Worm (Caenorhabditis elegans) whole organism, L2 larva: ENCODE data around the gene B0280.9.

Experiments used
- C34F6.9 ChIP-seq: fragments of 150-350 bp; optimal IDR thresholded peaks from 2 replicates; lab custom pipeline; 2014; ENCODE audit warnings: missing biosample characterization, missing genetic modification characterization
- F13H6.1 ChIP-seq: sonication (generic microtip); optimal IDR thresholded peaks from 2 replicates; lab custom pipeline; 2016; ENCODE audit warnings: missing genetic modification characterization, missing compliant biosample characterization
- R02D3.7 ChIP-seq: fragments of 150-350 bp; optimal IDR thresholded peaks from 2 replicates; lab custom pipeline; 2014; ENCODE audit warnings: missing biosample characterization, missing genetic modification characterization
- Y55F3AM.14 ChIP-seq: fragments of 200-800 bp; sonication (Bioruptor generic); optimal IDR thresholded peaks from 2 replicates; lab custom pipeline; 2018; ENCODE audit warnings: mild to moderate bottlenecking, missing genetic modification characterization, missing compliant biosample characterization
- ZK546.5 ChIP-seq: sonication (generic microtip); optimal IDR thresholded peaks from 2 replicates; lab custom pipeline; 2017; ENCODE audit warnings: missing biosample characterization, missing genetic modification characterization
- alr-1 ChIP-seq: fragments of 150-350 bp; optimal IDR thresholded peaks from 2 replicates; lab custom pipeline; 2014; ENCODE audit warnings: missing biosample characterization, missing genetic modification characterization
- aly-2 ChIP-seq: fragments of 150-350 bp; optimal IDR thresholded peaks from 2 replicates; lab custom pipeline; 2014; ENCODE audit warnings: missing biosample characterization, missing genetic modification characterization
- ama-1 ChIP-seq: fragments of 150-350 bp; optimal IDR thresholded peaks from 2 replicates; lab custom pipeline; 2018; ENCODE audit warnings: inconsistent platforms
- blmp-1 ChIP-seq: sonication (generic microtip); optimal IDR thresholded peaks from 2 replicates; lab custom pipeline; 2017; ENCODE audit warnings: missing genetic modification characterization, mild to moderate bottlenecking, missing compliant biosample characterization, antibody characterized with exemption, moderate library complexity; ENCODE audit not compliant: insufficient read depth
- ceh-82 ChIP-seq: fragments of 150-350 bp; optimal IDR thresholded peaks from 2 replicates; lab custom pipeline; 2014; ENCODE audit warnings: missing biosample characterization, missing genetic modification characterization
- crh-2 ChIP-seq: sonication (generic microtip); optimal IDR thresholded peaks from 2 replicates; lab custom pipeline; 2017; ENCODE audit warnings: missing biosample characterization, missing genetic modification characterization
- dmd-4 ChIP-seq: sonication (generic microtip); optimal IDR thresholded peaks from 2 replicates; lab custom pipeline; 2017; ENCODE audit warnings: missing biosample characterization, missing genetic modification characterization
- egl-27 ChIP-seq: sonication (generic microtip); optimal IDR thresholded peaks from 3 replicates; lab custom pipeline; 2017; ENCODE audit warnings: missing biosample characterization, missing genetic modification reagents, missing genetic modification characterization
- elt-1 ChIP-seq: fragments of 150-350 bp; optimal IDR thresholded peaks from 2 replicates; lab custom pipeline; 2014; ENCODE audit warnings: missing biosample characterization, missing genetic modification characterization
- elt-3 ChIP-seq: sonication (generic microtip); optimal IDR thresholded peaks from 2 replicates; lab custom pipeline; 2017; ENCODE audit warnings: missing biosample characterization, missing genetic modification characterization
- fos-1 ChIP-seq: fragments of 150-350 bp; optimal IDR thresholded peaks from 2 replicates; lab custom pipeline; 2014; ENCODE audit warnings: missing biosample characterization, missing genetic modification characterization
- gmeb-1 ChIP-seq: fragments of 150-350 bp; optimal IDR thresholded peaks from 2 replicates; lab custom pipeline; 2014; ENCODE audit warnings: missing biosample characterization, missing genetic modification characterization
- lin-11 ChIP-seq: fragments of 150-350 bp; sonication (generic microtip); optimal IDR thresholded peaks from 2 replicates; lab custom pipeline; 2014; ENCODE audit warnings: missing biosample characterization, missing genetic modification characterization, inconsistent platforms, mixed read lengths
- lin-13 ChIP-seq: fragments of 150-350 bp; optimal IDR thresholded peaks from 2 replicates; lab custom pipeline; 2014; ENCODE audit warnings: missing biosample characterization, missing genetic modification reagents, missing genetic modification characterization
- lin-39 ChIP-seq: fragments of 150-350 bp; optimal IDR thresholded peaks from 2 replicates; lab custom pipeline; 2014; ENCODE audit warnings: missing biosample characterization, missing genetic modification reagents, missing genetic modification characterization
- lsy-2 ChIP-seq, 2 experiments: fragments of 150-350 bp in 1 of 2; sonication (generic microtip) in 1 of 2; optimal IDR thresholded peaks; 2 replicates each; lab custom pipeline; 2014 to 2017; ENCODE audit warnings: missing biosample characterization in 2 of 2, missing genetic modification characterization in 2 of 2
- mab-5 ChIP-seq: fragments of 150-350 bp; optimal IDR thresholded peaks from 2 replicates; lab custom pipeline; 2014; ENCODE audit warnings: missing biosample characterization, missing genetic modification characterization
- mbf-1 ChIP-seq: sonication (generic microtip); optimal IDR thresholded peaks from 2 replicates; lab custom pipeline; 2017; ENCODE audit warnings: missing biosample characterization, missing genetic modification characterization
- mdl-1 ChIP-seq, 2 experiments: fragments of 150-350 bp in 1 of 2; sonication (generic microtip) in 1 of 2; optimal IDR thresholded peaks; 2 replicates each; lab custom pipeline; 2017; ENCODE audit warnings: missing biosample characterization in 2 of 2, missing genetic modification characterization in 2 of 2
- nhr-10 ChIP-seq: sonication (generic microtip); optimal IDR thresholded peaks from 2 replicates; lab custom pipeline; 2017; ENCODE audit warnings: missing biosample characterization, missing genetic modification characterization
- nhr-11 ChIP-seq: fragments of 150-350 bp; optimal IDR thresholded peaks from 2 replicates; lab custom pipeline; 2014; ENCODE audit warnings: missing biosample characterization, missing genetic modification characterization
- nhr-12 ChIP-seq: fragments of 150-350 bp; optimal IDR thresholded peaks from 2 replicates; lab custom pipeline; 2014; ENCODE audit warnings: missing biosample characterization, missing genetic modification characterization
- nhr-129 ChIP-seq: fragments of 150-350 bp; optimal IDR thresholded peaks from 2 replicates; lab custom pipeline; 2014; ENCODE audit warnings: missing biosample characterization, missing genetic modification characterization
- nhr-21 ChIP-seq: fragments of 150-350 bp; optimal IDR thresholded peaks from 2 replicates; lab custom pipeline; 2014; ENCODE audit warnings: missing biosample characterization, missing genetic modification characterization
- nhr-23 ChIP-seq: fragments of 150-350 bp; optimal IDR thresholded peaks from 2 replicates; lab custom pipeline; 2014; ENCODE audit warnings: missing biosample characterization, missing genetic modification reagents, missing genetic modification characterization
- nhr-237 ChIP-seq: fragments of 150-350 bp; optimal IDR thresholded peaks from 2 replicates; lab custom pipeline; 2014; ENCODE audit warnings: missing biosample characterization, missing genetic modification characterization
- nhr-25 ChIP-seq: fragments of 150-350 bp; sonication (generic microtip); optimal IDR thresholded peaks from 3 replicates; lab custom pipeline; 2014; ENCODE audit warnings: missing biosample characterization, missing genetic modification characterization
- nhr-6 ChIP-seq: fragments of 150-350 bp; optimal IDR thresholded peaks from 2 replicates; lab custom pipeline; 2014; ENCODE audit warnings: missing biosample characterization, missing genetic modification characterization
- nhr-77 ChIP-seq: fragments of 150-350 bp; optimal IDR thresholded peaks from 2 replicates; lab custom pipeline; 2014; ENCODE audit warnings: missing biosample characterization, missing genetic modification characterization
- peb-1 ChIP-seq: fragments of 150-350 bp; optimal IDR thresholded peaks from 2 replicates; lab custom pipeline; 2014; ENCODE audit warnings: missing biosample characterization, missing genetic modification characterization
- sem-4 ChIP-seq: fragments of 150-350 bp; optimal IDR thresholded peaks from 2 replicates; lab custom pipeline; 2014; ENCODE audit warnings: missing biosample characterization, missing genetic modification reagents, missing genetic modification characterization
- skn-1 ChIP-seq: sonication (generic microtip); optimal IDR thresholded peaks from 2 replicates; lab custom pipeline; 2017; ENCODE audit warnings: missing biosample characterization, missing genetic modification characterization
- sma-3 ChIP-seq: sonication (generic microtip); optimal IDR thresholded peaks from 2 replicates; lab custom pipeline; 2016; ENCODE audit warnings: missing genetic modification reagents, missing genetic modification characterization, missing compliant biosample characterization
- sma-9 ChIP-seq, 2 experiments: fragments of 150-350 bp in 1 of 2; sonication (generic microtip) in 1 of 2; optimal IDR thresholded peaks; 2 replicates each; lab custom pipeline; 2014 to 2016; ENCODE audit warnings: missing genetic modification characterization in 2 of 2, mild to moderate bottlenecking in 1 of 2, missing biosample characterization in 1 of 2, missing compliant biosample characterization in 1 of 2, missing genetic modification reagents in 1 of 2, moderate library complexity in 1 of 2
- snpc-4 ChIP-seq: fragments of 150-350 bp; optimal IDR thresholded peaks from 2 replicates; lab custom pipeline; 2014; ENCODE audit warnings: missing biosample characterization, missing genetic modification characterization
- unc-39 ChIP-seq: fragments of 150-350 bp; optimal IDR thresholded peaks from 2 replicates; lab custom pipeline; 2014; ENCODE audit warnings: missing biosample characterization, missing genetic modification characterization
- unc-55 ChIP-seq: fragments of 150-350 bp; sonication (generic microtip); optimal IDR thresholded peaks from 3 replicates; lab custom pipeline; 2014; ENCODE audit warnings: missing biosample characterization, missing genetic modification reagents, missing genetic modification characterization
- zag-1 ChIP-seq: fragments of 150-350 bp; optimal IDR thresholded peaks from 2 replicates; lab custom pipeline; 2014; ENCODE audit warnings: missing biosample characterization, missing genetic modification characterization
- ztf-1 ChIP-seq: fragments of 200-800 bp; sonication (Bioruptor generic); conservative IDR thresholded peaks from 2 replicates; pipeline ENCODE4 v1.3.6; 2022; ENCODE audit warnings: missing genetic modification characterization, missing compliant biosample characterization
- ztf-11 ChIP-seq: sonication (generic microtip); optimal IDR thresholded peaks from 2 replicates; lab custom pipeline; 2017; ENCODE audit warnings: missing biosample characterization, missing genetic modification characterization
- ztf-4 ChIP-seq: fragments of 150-350 bp; optimal IDR thresholded peaks from 2 replicates; lab custom pipeline; 2014; ENCODE audit warnings: missing biosample characterization, missing genetic modification characterization

B0280.9 gene

ce11 chrIII:7120477-7120876, 2.2 kb downstream of the B0280.9 start:
- TF ChIP-seq blmp-1 (tag; lab: Kevin White, UChicago) (no peak), gmeb-1 (peak; percentile 21), nhr-237 (tag; lab: Kevin White, UChicago) (no peak), R02D3.7 (tag; lab: Kevin White, UChicago) (no peak), sma-3 (GFP tag; lab: Kevin White, UChicago) (peak; percentile 57), alr-1 (no peak), mab-5 (tag; lab: Kevin White, UChicago) (no peak), crh-2 (peak; percentile 65), F13H6.1 (tag; lab: Kevin White, UChicago) (no peak), aly-2 (tag; lab: Kevin White, UChicago) (no peak), nhr-23 (tag; lab: Kevin White, UChicago) (no peak), unc-55 (GFP tag; lab: Kevin White, UChicago) (no peak), sma-9 (GFP tag; optimal IDR thresholded peaks at IDR 0.05; lab: Kevin White, UChicago) (peak; percentile 89), sma-9 (tag; optimal IDR thresholded peaks at IDR 0.05; lab: Kevin White, UChicago) (no peak), ama-1 (lab: Kevin White, UChicago) (no peak), C34F6.9 (tag; lab: Kevin White, UChicago) (no peak), mbf-1 (tag; lab: Kevin White, UChicago) (no peak), ZK546.5 (tag; lab: Kevin White, UChicago) (no peak), lsy-2 (tag; optimal IDR thresholded peaks at IDR 0.05; lab: Kevin White, UChicago) (peak in 1 of 2 experiments; percentile 28), nhr-77 (tag; lab: Kevin White, UChicago) (no peak), nhr-21 (tag; lab: Kevin White, UChicago) (peak; percentile 32), unc-39 (tag; lab: Kevin White, UChicago) (no peak), egl-27 (tag; lab: Kevin White, UChicago) (peak; percentile 76), lin-13 (GFP tag; lab: Kevin White, UChicago) (no peak), nhr-25 (tag; lab: Kevin White, UChicago) (peak; percentile 58), fos-1 (tag; lab: Kevin White, UChicago) (peak; percentile 31), nhr-129 (tag; lab: Kevin White, UChicago) (peak; percentile 36), lin-39 (tag; lab: Kevin White, UChicago) (no peak), nhr-12 (tag; lab: Kevin White, UChicago) (no peak)

ce11 chrIII:7116615-7117252, 6.0 kb downstream of the B0280.9 start:
- TF ChIP-seq ztf-11 (tag; lab: Kevin White, UChicago) (no peak), mab-5 (tag; lab: Kevin White, UChicago) (no peak), elt-1 (no peak), aly-2 (tag; lab: Kevin White, UChicago) (no peak), ztf-1 (GFP tag; lab: Robert Waterston, UW) (no peak), elt-3 (no peak), nhr-77 (tag; lab: Kevin White, UChicago) (no peak), nhr-12 (tag; lab: Kevin White, UChicago) (no peak), ceh-82 (no peak), crh-2 (peak; percentile 79), nhr-21 (tag; lab: Kevin White, UChicago) (peak; percentile 76), dmd-4 (tag; lab: Kevin White, UChicago) (no peak), nhr-23 (tag; lab: Kevin White, UChicago) (no peak), nhr-25 (tag; lab: Kevin White, UChicago) (peak; percentile 89), ama-1 (lab: Kevin White, UChicago) (peak; percentile 7), unc-39 (tag; lab: Kevin White, UChicago) (no peak), unc-55 (GFP tag; lab: Kevin White, UChicago) (peak; percentile 61), lin-11 (tag; lab: Kevin White, UChicago) (no peak), alr-1 (no peak), nhr-237 (tag; lab: Kevin White, UChicago) (no peak), zag-1 (tag; lab: Kevin White, UChicago) (no peak), fos-1 (tag; lab: Kevin White, UChicago) (peak; percentile 76), lin-13 (GFP tag; lab: Kevin White, UChicago) (peak; percentile 64), nhr-10 (peak; percentile 35), C34F6.9 (tag; lab: Kevin White, UChicago) (peak; percentile 71), Y55F3AM.14 (GFP tag; lab: Kevin White, UChicago) (no peak), mbf-1 (tag; lab: Kevin White, UChicago) (no peak), nhr-6 (tag; lab: Kevin White, UChicago) (peak; percentile 86), nhr-129 (tag; lab: Kevin White, UChicago) (peak; percentile 78), lsy-2 (tag; optimal IDR thresholded peaks at IDR 0.05; lab: Kevin White, UChicago) (peak; percentile 25 to 69), snpc-4 (tag; lab: Kevin White, UChicago) (peak; percentile 27), peb-1 (tag; lab: Kevin White, UChicago) (no peak), ztf-4 (tag; lab: Kevin White, UChicago) (peak; percentile 75), sma-3 (GFP tag; lab: Kevin White, UChicago) (peak; percentile 74), sem-4 (tag; lab: Kevin White, UChicago) (peak; percentile 60), sma-9 (GFP tag; optimal IDR thresholded peaks at IDR 0.05; lab: Kevin White, UChicago) (peak; percentile 81), sma-9 (tag; optimal IDR thresholded peaks at IDR 0.05; lab: Kevin White, UChicago) (no peak), egl-27 (tag; lab: Kevin White, UChicago) (peak; percentile 91), mdl-1 (tag; optimal IDR thresholded peaks at IDR 0.05; lab: Kevin White, UChicago) (no peak), nhr-11 (tag; lab: Kevin White, UChicago) (no peak), blmp-1 (tag; lab: Kevin White, UChicago) (peak; percentile 74), ZK546.5 (tag; lab: Kevin White, UChicago) (no peak), skn-1 (no peak), F13H6.1 (tag; lab: Kevin White, UChicago) (peak; percentile 87), lin-39 (tag; lab: Kevin White, UChicago) (no peak)
